Fruit fly (Drosophila melanogaster) whole organism, prepupa: ENCODE results near the gene 140up.

ENCODE experiments used
- Blimp-1 ChIP-seq: fragments of 200-800 bp; sonication (Bioruptor generic); optimal IDR thresholded peaks from 3 replicates; lab custom pipeline; 2017; ENCODE audit warnings: missing biosample characterization, missing genetic modification characterization, mild to moderate bottlenecking, moderate library complexity, missing genetic modification reagents
- CG10669 ChIP-seq: fragments of 200-800 bp; sonication (Bioruptor generic); optimal IDR thresholded peaks from 3 replicates; lab custom pipeline; 2018; ENCODE audit warnings: missing biosample characterization, mild to moderate bottlenecking, missing genetic modification characterization, moderate library complexity
- CG11762 ChIP-seq: fragments of 200-800 bp; sonication (Bioruptor generic); optimal IDR thresholded peaks from 3 replicates; lab custom pipeline; 2016; ENCODE audit warnings: missing biosample characterization, missing genetic modification characterization; ENCODE audit not compliant: insufficient read depth
- CG15336 ChIP-seq: fragments of 200-800 bp; sonication (Bioruptor generic); IDR thresholded peaks from 2 replicates; pipeline ENCODE4 v1.3.6; 2022; ENCODE audit warnings: missing biosample characterization, missing genetic modification characterization
- CG16779 ChIP-seq: fragments of 200-800 bp; sonication (Bioruptor generic); optimal IDR thresholded peaks from 3 replicates; lab custom pipeline; 2017; ENCODE audit warnings: missing biosample characterization, mild to moderate bottlenecking, missing genetic modification characterization
- CG32006 ChIP-seq: fragments of 200-800 bp; sonication (Bioruptor generic); optimal IDR thresholded peaks from 3 replicates; lab custom pipeline; 2017; ENCODE audit warnings: missing biosample characterization, mild to moderate bottlenecking, missing genetic modification characterization
- CG34406 ChIP-seq: fragments of 200-800 bp; sonication (Bioruptor generic); optimal IDR thresholded peaks from 3 replicates; lab custom pipeline; 2016; ENCODE audit warnings: missing biosample characterization, missing genetic modification characterization
- CG3919 ChIP-seq: fragments of 200-800 bp; sonication (Bioruptor generic); optimal IDR thresholded peaks from 3 replicates; lab custom pipeline; 2016; ENCODE audit warnings: missing biosample characterization, missing genetic modification characterization
- CG6163 ChIP-seq: fragments of 200-800 bp; sonication (Bioruptor generic); IDR thresholded peaks from 3 replicates; pipeline ENCODE4 v1.3.6; 2022; ENCODE audit warnings: missing biosample characterization, missing genetic modification characterization
- CG6792 ChIP-seq: fragments of 200-800 bp; sonication (Bioruptor generic); optimal IDR thresholded peaks from 3 replicates; lab custom pipeline; 2016; ENCODE audit warnings: missing biosample characterization, missing genetic modification characterization
- CG6808 ChIP-seq: fragments of 200-800 bp; sonication (Bioruptor generic); optimal IDR thresholded peaks from 3 replicates; lab custom pipeline; 2017; ENCODE audit warnings: missing biosample characterization, missing genetic modification characterization, mild to moderate bottlenecking, moderate library complexity, missing genetic modification reagents
- CG6854 ChIP-seq: fragments of 200-800 bp; sonication (Bioruptor generic); optimal IDR thresholded peaks from 2 replicates; lab custom pipeline; 2017; ENCODE audit warnings: missing biosample characterization, mild to moderate bottlenecking, missing genetic modification characterization
- CG7368 ChIP-seq: fragments of 200-800 bp; sonication (Bioruptor generic); optimal IDR thresholded peaks from 3 replicates; lab custom pipeline; 2016; ENCODE audit warnings: missing biosample characterization, missing genetic modification characterization
- CG8119 ChIP-seq: fragments of 200-800 bp; sonication (Bioruptor generic); IDR thresholded peaks from 3 replicates; pipeline ENCODE4 v1.3.6; 2022; ENCODE audit warnings: missing biosample characterization, missing genetic modification characterization
- CG8319 ChIP-seq: fragments of 200-800 bp; sonication (Bioruptor generic); optimal IDR thresholded peaks from 3 replicates; lab custom pipeline; 2016; ENCODE audit warnings: missing biosample characterization, missing genetic modification characterization
- CG8632 ChIP-seq: fragments of 200-800 bp; sonication (Bioruptor generic); optimal IDR thresholded peaks from 3 replicates; lab custom pipeline; 2016; ENCODE audit warnings: missing biosample characterization, missing genetic modification characterization
- CG9139 ChIP-seq: fragments of 200-800 bp; sonication (Bioruptor generic); optimal IDR thresholded peaks from 3 replicates; lab custom pipeline; 2017; ENCODE audit warnings: missing biosample characterization, mild to moderate bottlenecking, missing genetic modification characterization
- Eip75B ChIP-seq: fragments of 200-800 bp; sonication (Bioruptor generic); optimal IDR thresholded peaks from 3 replicates; lab custom pipeline; 2016; ENCODE audit warnings: missing biosample characterization, missing genetic modification characterization
- Eip78C ChIP-seq: fragments of 200-800 bp; sonication (Bioruptor generic); peaks from one replicate; lab custom pipeline; 2016; ENCODE audit warnings: missing biosample characterization, missing genetic modification characterization
- Eip93F ChIP-seq: fragments of 200-800 bp; sonication (Bioruptor generic); optimal IDR thresholded peaks from 2 replicates; lab custom pipeline; 2016; ENCODE audit warnings: missing biosample characterization, mild to moderate bottlenecking, missing genetic modification characterization
- Ets21C ChIP-seq: fragments of 200-800 bp; sonication (Bioruptor generic); optimal IDR thresholded peaks from 3 replicates; lab custom pipeline; 2016; ENCODE audit warnings: missing biosample characterization, missing genetic modification characterization
- Ets96B ChIP-seq: fragments of 200-800 bp; optimal IDR thresholded peaks from 2 replicates; lab custom pipeline; 2019; ENCODE audit warnings: missing biosample characterization, mild to moderate bottlenecking, missing genetic modification characterization, moderate library complexity
- Gug ChIP-seq: fragments of 200-800 bp; sonication (Bioruptor generic); IDR thresholded peaks from 2 replicates; pipeline ENCODE4 v1.3.6; 2022; ENCODE audit warnings: missing biosample characterization, missing genetic modification characterization
- Hr38 ChIP-seq: sonication (Bioruptor generic); optimal IDR thresholded peaks from 2 replicates; lab custom pipeline; 2016; ENCODE audit warnings: missing biosample characterization, missing genetic modification characterization
- Hr4 ChIP-seq: fragments of 200-800 bp; sonication (Bioruptor generic); optimal IDR thresholded peaks from 3 replicates; lab custom pipeline; 2016; ENCODE audit warnings: missing biosample characterization, missing genetic modification characterization
- Lpt ChIP-seq: fragments of 200-800 bp; sonication (Bioruptor generic); optimal IDR thresholded peaks from 3 replicates; lab custom pipeline; 2016; ENCODE audit warnings: missing biosample characterization, missing genetic modification characterization
- Met ChIP-seq: fragments of 200-800 bp; sonication (Bioruptor generic); optimal IDR thresholded peaks from 3 replicates; lab custom pipeline; 2016; ENCODE audit warnings: missing biosample characterization, missing genetic modification characterization
- OdsH ChIP-seq: fragments of 200-800 bp; sonication (Bioruptor generic); optimal IDR thresholded peaks from 3 replicates; lab custom pipeline; 2016; ENCODE audit warnings: missing biosample characterization, missing genetic modification characterization
- Smox ChIP-seq: fragments of 200-800 bp; sonication (Bioruptor generic); optimal IDR thresholded peaks from 3 replicates; lab custom pipeline; 2016; ENCODE audit warnings: missing biosample characterization, missing genetic modification characterization
- Sox102F ChIP-seq: fragments of 200-800 bp; sonication (Bioruptor generic); optimal IDR thresholded peaks from 2 replicates; lab custom pipeline; 2016; ENCODE audit warnings: missing biosample characterization, mild to moderate bottlenecking, missing genetic modification characterization
- acj6 ChIP-seq: fragments of 200-800 bp; sonication (Bioruptor generic); optimal IDR thresholded peaks from 3 replicates; lab custom pipeline; 2016; ENCODE audit warnings: missing biosample characterization, missing genetic modification characterization
- dac ChIP-seq: fragments of 200-800 bp; sonication (Bioruptor generic); optimal IDR thresholded peaks from 2 replicates; lab custom pipeline; 2017; ENCODE audit warnings: missing biosample characterization, mild to moderate bottlenecking, missing genetic modification characterization
- esn ChIP-seq: fragments of 200-800 bp; sonication (Bioruptor generic); optimal IDR thresholded peaks from 2 replicates; lab custom pipeline; 2016; ENCODE audit warnings: missing biosample characterization, mild to moderate bottlenecking, missing genetic modification characterization, moderate library complexity
- fd59A ChIP-seq: fragments of 200-800 bp; sonication (Bioruptor generic); optimal IDR thresholded peaks from 2 replicates; lab custom pipeline; 2017; ENCODE audit warnings: missing biosample characterization, mild to moderate bottlenecking, missing genetic modification characterization, missing genetic modification reagents
- fd85E ChIP-seq: fragments of 200-800 bp; sonication (Bioruptor generic); optimal IDR thresholded peaks from 3 replicates; lab custom pipeline; 2016; ENCODE audit warnings: missing biosample characterization, missing genetic modification characterization
- fkh ChIP-seq: fragments of 200-800 bp; sonication (Bioruptor generic); optimal IDR thresholded peaks from 3 replicates; lab custom pipeline; 2017; ENCODE audit warnings: missing biosample characterization, mild to moderate bottlenecking, missing genetic modification characterization, moderate library complexity
- net ChIP-seq: fragments of 200-800 bp; sonication (Bioruptor generic); optimal IDR thresholded peaks from 3 replicates; lab custom pipeline; 2016; ENCODE audit warnings: missing biosample characterization, missing genetic modification characterization
- pdm3 ChIP-seq: fragments of 200-800 bp; sonication (Bioruptor generic); optimal IDR thresholded peaks from 3 replicates; lab custom pipeline; 2016; ENCODE audit warnings: missing biosample characterization, missing genetic modification characterization
- salr ChIP-seq, 2 experiments: fragments of 200-800 bp; sonication (Bioruptor generic); optimal IDR thresholded peaks; 3 replicates each; lab custom pipeline; 2016 to 2018; ENCODE audit warnings: missing biosample characterization in 2 of 2, missing genetic modification characterization in 2 of 2, mild to moderate bottlenecking in 1 of 2
- spab ChIP-seq: fragments of 200-800 bp; sonication (Bioruptor generic); optimal IDR thresholded peaks from 2 replicates; lab custom pipeline; 2017; ENCODE audit warnings: missing biosample characterization, mild to moderate bottlenecking, missing genetic modification characterization, missing genetic modification reagents
- ss ChIP-seq, 2 experiments: fragments of 200-800 bp; sonication (Bioruptor generic); optimal IDR thresholded peaks; 2 replicates in 1 of 2; 3 replicates in 1 of 2; lab custom pipeline; 2017 to 2018; ENCODE audit warnings: mild to moderate bottlenecking in 2 of 2, missing biosample characterization in 2 of 2, missing genetic modification characterization in 2 of 2, moderate library complexity in 1 of 2
- svp ChIP-seq: fragments of 200-800 bp; sonication (Bioruptor generic); peaks from one replicate; lab custom pipeline; 2016; ENCODE audit warnings: missing biosample characterization, missing genetic modification characterization
- topi ChIP-seq: fragments of 200-800 bp; sonication (Bioruptor generic); optimal IDR thresholded peaks from 3 replicates; lab custom pipeline; 2016; ENCODE audit warnings: missing biosample characterization, missing genetic modification characterization
- vri ChIP-seq: fragments of 200-800 bp; sonication (Bioruptor generic); optimal IDR thresholded peaks from 3 replicates; lab custom pipeline; 2016; ENCODE audit warnings: missing biosample characterization, mild to moderate bottlenecking, missing genetic modification characterization

The 140up gene

DNA sequence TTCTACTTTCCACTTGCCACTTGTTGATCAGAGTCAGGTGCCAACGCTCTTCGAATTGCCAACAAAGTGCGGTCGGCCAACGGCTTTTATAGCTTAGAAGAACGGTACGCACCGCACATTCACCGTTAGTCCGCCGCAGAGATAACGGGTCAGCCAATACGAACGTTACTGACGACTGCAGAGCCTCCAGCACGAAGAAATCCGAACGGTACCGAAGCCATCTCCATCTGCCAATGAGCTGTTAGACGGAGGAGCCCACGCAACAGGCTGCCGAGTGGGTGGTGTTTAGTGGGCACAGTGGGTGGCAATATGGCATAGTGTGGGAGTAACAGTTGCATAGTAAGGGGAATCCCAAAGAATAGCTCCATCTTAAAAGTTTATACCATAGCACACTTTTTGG lies 28.6 kb downstream of the 140up start, which contains the start of gene CCHa1:
TSS of gene CCHa1 (minus strand) at position 44 of the 400 bp plus-strand sequence.
- TF ChIP-seq salr (GFP tag; optimal IDR thresholded peaks at IDR 0.05; lab: Kevin White, UChicago): no peak
- no peak for TF ChIP-seq pdm3
- TF ChIP-seq CG6808 (GFP tag; lab: Kevin White, UChicago): no peak
- no peak for TF ChIP-seq Eip93F (GFP tag; lab: Kevin White, UChicago)
- no peak for TF ChIP-seq Sox102F (GFP tag; lab: Kevin White, UChicago)
- no peak for TF ChIP-seq Eip78C
- no peak for TF ChIP-seq Ets21C (GFP tag; lab: Kevin White, UChicago)
- no peak for TF ChIP-seq Met (GFP tag; lab: Kevin White, UChicago)
- TF ChIP-seq svp: no peak
- TF ChIP-seq Smox (GFP tag; lab: Kevin White, UChicago): no peak
- TF ChIP-seq Hr38 (GFP tag; lab: Kevin White, UChicago): no peak
- TF ChIP-seq Blimp-1 (GFP tag; lab: Kevin White, UChicago): no peak
- no peak for TF ChIP-seq CG6792
- no peak for TF ChIP-seq Hr4 (GFP tag; lab: Kevin White, UChicago)
- TF ChIP-seq Ets96B (tag; lab: Kevin White, UChicago): no peak

DNA sequence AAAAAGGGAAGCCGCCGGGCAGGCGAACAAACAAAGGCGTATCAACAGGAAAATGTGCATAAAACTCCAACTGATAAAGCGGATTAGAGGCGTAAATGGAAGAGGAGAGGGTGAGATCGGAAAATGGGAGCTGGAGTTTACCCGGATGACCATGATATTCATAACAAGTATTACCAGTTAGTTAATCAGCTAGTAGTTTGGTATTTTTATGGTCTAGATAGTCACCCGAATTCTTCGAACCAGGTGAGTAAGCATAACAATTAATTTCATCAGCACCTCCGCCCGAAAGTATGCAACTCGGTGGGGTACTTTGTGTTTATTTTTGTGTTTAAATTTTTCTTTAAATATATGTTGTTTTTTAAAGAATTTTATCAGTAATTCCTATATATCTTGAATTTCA lies 29.4 kb downstream of the 140up start:
- peak; percentile 25 for TF ChIP-seq svp
- no peak for TF ChIP-seq CG8632 (GFP tag; lab: Kevin White, UChicago)

DNA sequence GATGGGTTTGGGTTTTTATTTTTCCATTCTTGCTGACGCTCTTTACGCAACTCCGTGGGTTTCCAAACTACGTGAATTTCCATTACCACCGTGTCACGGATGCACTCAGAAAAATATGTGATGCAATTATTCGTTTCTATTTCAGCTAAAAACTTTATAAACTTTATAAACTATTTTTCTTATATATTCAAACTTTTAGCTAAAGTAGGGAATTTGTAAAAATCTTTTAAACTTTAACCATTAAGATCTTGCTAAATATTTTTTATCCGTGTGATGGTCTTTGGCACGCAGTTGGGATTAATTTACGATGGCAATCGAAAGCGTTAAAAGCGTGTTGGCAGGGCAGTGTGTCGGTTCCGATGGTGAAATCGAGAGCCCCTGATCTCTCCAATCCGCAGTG lies 29.9 kb downstream of the 140up start:
- peak; percentile 68 for TF ChIP-seq Eip78C
- TF ChIP-seq CG32006 (GFP tag; lab: Kevin White, UChicago): peak; percentile 25
- no peak for TF ChIP-seq dac
- no peak for TF ChIP-seq Lpt (GFP tag; lab: Kevin White, UChicago)
- peak; percentile 7 for TF ChIP-seq Hr4 (GFP tag; lab: Kevin White, UChicago)
- TF ChIP-seq OdsH (GFP tag; lab: Kevin White, UChicago): no peak
- TF ChIP-seq esn (GFP tag; lab: Kevin White, UChicago): no peak

dm6 chr3R:14088887-14089567 lies 36.3 kb downstream of the 140up start, which contains the start of gene Npc2b:
Npc2b (plus strand) TSS chr3R:14089517.
- TF ChIP-seq vri (no peak), Hr4 (GFP tag; lab: Kevin White, UChicago) (peak; percentile 58), OdsH (GFP tag; lab: Kevin White, UChicago) (peak; percentile 30), CG3919 (peak; percentile 55), CG11762 (GFP tag; lab: Kevin White, UChicago) (no peak), CG7368 (GFP tag; lab: Kevin White, UChicago) (no peak), net (GFP tag; lab: Kevin White, UChicago) (peak; percentile 49), dac (peak; percentile 9), fkh (GFP tag; lab: Kevin White, UChicago) (peak; percentile 31), CG8319 (GFP tag; lab: Kevin White, UChicago) (no peak), CG16779 (tag; lab: Kevin White, UChicago) (no peak), CG6854 (no peak), salr (GFP tag; optimal IDR thresholded peaks at IDR 0.05; lab: Kevin White, UChicago) (peak in 1 of 2 experiments; percentile 6), Eip75B (GFP tag; lab: Kevin White, UChicago) (peak; percentile 60), Gug (GFP tag; lab: Robert Waterston, UW) (no peak), CG8119 (GFP tag; lab: Robert Waterston, UW) (peak; percentile 69), CG6163 (GFP tag; lab: Robert Waterston, UW) (no peak), CG34406 (GFP tag; lab: Kevin White, UChicago) (no peak), CG10669 (GFP tag; lab: Kevin White, UChicago) (no peak), CG8632 (GFP tag; lab: Kevin White, UChicago) (peak; percentile 25), spab (GFP tag; lab: Kevin White, UChicago) (peak; percentile 13), CG15336 (GFP tag; lab: Robert Waterston, UW) (peak; percentile 73), topi (GFP tag; lab: Kevin White, UChicago) (peak; percentile 30), Eip78C (peak; percentile 91), pdm3 (peak; percentile 45), fd59A (GFP tag; lab: Kevin White, UChicago) (no peak), ss (GFP tag; optimal IDR thresholded peaks at IDR 0.05; lab: Kevin White, UChicago) (no peak), acj6 (GFP tag; lab: Kevin White, UChicago) (peak; percentile 35), fd85E (no peak), Sox102F (GFP tag; lab: Kevin White, UChicago) (peak; percentile 27), CG9139 (GFP tag; lab: Kevin White, UChicago) (no peak), esn (GFP tag; lab: Kevin White, UChicago) (peak; percentile 53)
